Worm (Caenorhabditis elegans) whole organism, L3 larva: Measurements from ENCODE around the gene T20D3.14.

Source experiments
- ama-1 ChIP-seq: fragments of 150-350 bp; optimal IDR thresholded peaks from 2 replicates; lab custom pipeline; 2018
- ceh-28 ChIP-seq: fragments of 150-350 bp; optimal IDR thresholded peaks from 2 replicates; lab custom pipeline; 2014; ENCODE audit warnings: missing biosample characterization, missing genetic modification reagents, missing genetic modification characterization
- ceh-82 ChIP-seq: fragments of 150-350 bp; optimal IDR thresholded peaks from 2 replicates; lab custom pipeline; 2014; ENCODE audit warnings: missing biosample characterization, missing genetic modification characterization
- eor-1 ChIP-seq, 2 experiments: fragments of 150-350 bp; optimal IDR thresholded peaks; 2 replicates each; lab custom pipeline; 2014 to 2018; ENCODE audit warnings: missing biosample characterization in 2 of 2, missing genetic modification characterization in 2 of 2
- lin-39 ChIP-seq: fragments of 150-350 bp; optimal IDR thresholded peaks from 2 replicates; lab custom pipeline; 2018; ENCODE audit warnings: missing biosample characterization, missing genetic modification reagents, missing genetic modification characterization
- pha-4 ChIP-seq: fragments of 150-350 bp; optimal IDR thresholded peaks from 2 replicates; lab custom pipeline; 2014; ENCODE audit warnings: missing biosample characterization, missing genetic modification reagents, missing genetic modification characterization
- snpc-4 ChIP-seq: fragments of 150-350 bp; optimal IDR thresholded peaks from 2 replicates; lab custom pipeline; 2014; ENCODE audit warnings: missing biosample characterization, missing genetic modification characterization
- zag-1 ChIP-seq: fragments of 150-350 bp; optimal IDR thresholded peaks from 2 replicates; lab custom pipeline; 2014; ENCODE audit warnings: missing biosample characterization, missing genetic modification characterization

DNA sequence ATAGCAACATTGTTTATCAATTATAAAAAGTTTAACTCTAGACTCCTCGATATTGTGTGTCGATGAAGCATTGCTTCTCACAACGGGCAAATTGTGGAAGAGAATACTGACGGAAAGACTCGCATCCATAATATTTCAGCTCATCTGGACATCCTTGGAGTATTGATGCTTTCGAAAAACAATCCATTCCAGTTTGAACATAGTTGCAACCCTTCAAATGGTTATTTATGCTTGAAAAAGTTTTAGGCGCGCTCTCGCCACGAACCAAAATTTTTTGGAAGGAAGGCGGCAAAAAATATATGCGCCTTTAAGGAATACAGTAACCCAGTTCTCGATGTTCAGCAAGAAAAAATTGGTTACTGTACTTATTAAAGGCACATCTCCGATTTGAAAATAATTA lies 13.2 kb downstream of the T20D3.14 start:
- no peak for TF ChIP-seq ceh-82
- TF ChIP-seq lin-39 (tag; lab: Kevin White, UChicago): no peak
- no peak for TF ChIP-seq eor-1 (tag; optimal IDR thresholded peaks at IDR 0.05; lab: Kevin White, UChicago)
- TF ChIP-seq snpc-4 (tag; lab: Kevin White, UChicago): no peak
- no peak for TF ChIP-seq zag-1
- no peak for TF ChIP-seq ceh-28 (tag; lab: Kevin White, UChicago)
- TF ChIP-seq pha-4 (tag; lab: Kevin White, UChicago): no peak
- peak; percentile 58 for TF ChIP-seq ama-1 (lab: Kevin White, UChicago)
